Worm (Caenorhabditis elegans) whole organism, early embryonic: ENCODE measurements around the gene ins-9.

Source experiments
- B0310.2 ChIP-seq: sonication (generic microtip); optimal IDR thresholded peaks from 2 replicates; lab custom pipeline; 2016; ENCODE audit warnings: mild to moderate bottlenecking, missing genetic modification characterization, missing compliant biosample characterization
- F13C5.2 ChIP-seq: sonication (generic microtip); optimal IDR thresholded peaks from 2 replicates; lab custom pipeline; 2017; ENCODE audit warnings: mild to moderate bottlenecking, missing genetic modification characterization, inconsistent platforms, missing compliant biosample characterization
- aly-1 ChIP-seq: sonication (generic microtip); optimal IDR thresholded peaks from 2 replicates; lab custom pipeline; 2016; ENCODE audit warnings: missing genetic modification characterization, missing compliant biosample characterization
- ama-1 ChIP-seq: fragments of 150-350 bp; optimal IDR thresholded peaks from 2 replicates; lab custom pipeline; 2014
- ceh-13 ChIP-seq: fragments of 200-800 bp; sonication (Bioruptor generic); optimal IDR thresholded peaks from 2 replicates; lab custom pipeline; 2018; ENCODE audit warnings: mild to moderate bottlenecking, missing genetic modification characterization, missing compliant biosample characterization
- ceh-36 ChIP-seq: sonication (generic microtip); optimal IDR thresholded peaks from 2 replicates; lab custom pipeline; 2016; ENCODE audit warnings: missing genetic modification characterization, inconsistent platforms, missing compliant biosample characterization
- ets-7 ChIP-seq: sonication (generic microtip); optimal IDR thresholded peaks from 2 replicates; lab custom pipeline; 2016; ENCODE audit warnings: missing genotype, missing genetic modification characterization, missing compliant biosample characterization
- flt-1 ChIP-seq: fragments of 200-800 bp; sonication (Bioruptor generic); IDR thresholded peaks from 2 replicates; pipeline ENCODE4 v1.3.6; 2022; ENCODE audit warnings: missing genetic modification characterization, missing compliant biosample characterization
- hmbx-1 ChIP-seq: sonication (generic microtip); optimal IDR thresholded peaks from 2 replicates; lab custom pipeline; 2016; ENCODE audit warnings: mild to moderate bottlenecking, missing genetic modification characterization, missing compliant biosample characterization
- hmg-4 ChIP-seq: fragments of 200-800 bp; sonication (Bioruptor generic); optimal IDR thresholded peaks from 2 replicates; lab custom pipeline; 2018; ENCODE audit warnings: mild to moderate bottlenecking, missing genetic modification characterization, missing compliant biosample characterization
- hnd-1 ChIP-seq: sonication (generic microtip); optimal IDR thresholded peaks from 2 replicates; lab custom pipeline; 2016; ENCODE audit warnings: missing genetic modification characterization, missing compliant biosample characterization
- pes-1 ChIP-seq: fragments of 200-800 bp; sonication (Bioruptor generic); IDR thresholded peaks from 2 replicates; pipeline ENCODE4 v1.3.6; 2022; ENCODE audit warnings: missing genetic modification reagents, missing genetic modification characterization, missing compliant biosample characterization
- scrt-1 ChIP-seq: fragments of 200-800 bp; sonication (Bioruptor generic); IDR thresholded peaks from 2 replicates; pipeline ENCODE4 v1.3.6; 2022; ENCODE audit warnings: missing genetic modification characterization, missing compliant biosample characterization
- sea-1 ChIP-seq: fragments of 200-800 bp; sonication (Bioruptor generic); conservative IDR thresholded peaks from 2 replicates; pipeline ENCODE4 v1.3.6; 2022; ENCODE audit warnings: missing genetic modification characterization, missing compliant biosample characterization
- tbx-11 ChIP-seq: fragments of 200-800 bp; sonication (Bioruptor generic); IDR thresholded peaks from 2 replicates; pipeline ENCODE4 v1.3.6; 2022; ENCODE audit warnings: missing genetic modification characterization, missing compliant biosample characterization
- tbx-37 ChIP-seq: fragments of 200-800 bp; sonication (Bioruptor generic); conservative IDR thresholded peaks from 2 replicates; pipeline ENCODE4 v1.3.6; 2022; ENCODE audit warnings: missing genetic modification reagents, missing genetic modification characterization, missing compliant biosample characterization
- tra-4 ChIP-seq: sonication (generic microtip); optimal IDR thresholded peaks from 2 replicates; lab custom pipeline; 2017; ENCODE audit warnings: missing genetic modification characterization, missing compliant biosample characterization

Gene ins-9

DNA sequence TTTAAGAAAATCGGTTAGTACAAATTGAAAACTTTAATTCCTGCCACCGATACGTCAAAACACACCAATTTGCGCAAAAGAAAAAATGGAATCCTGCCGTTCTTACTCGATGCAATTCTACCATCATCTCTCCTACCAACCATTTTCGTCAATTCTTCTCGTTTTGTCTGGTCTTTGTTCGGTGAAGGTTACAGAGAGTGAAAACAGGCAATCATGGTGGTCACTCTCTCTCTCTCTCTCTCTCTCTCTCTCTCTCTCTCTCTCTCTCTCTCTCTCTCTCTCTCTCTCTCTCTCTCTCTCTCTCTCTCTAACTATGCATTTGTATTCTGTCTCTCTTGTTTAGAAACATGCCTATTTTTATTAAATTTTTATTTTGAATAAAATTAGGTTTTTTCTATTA, 15.7 kb upstream of the ins-9 start:
- TF ChIP-seq flt-1 (GFP tag; lab: Robert Waterston, UW) (no peak), B0310.2 (tag; lab: Kevin White, UChicago) (no peak), tbx-11 (no peak), aly-1 (tag; lab: Kevin White, UChicago) (no peak), hmg-4 (GFP tag; lab: Kevin White, UChicago) (no peak), ama-1 (lab: Kevin White, UChicago) (no peak)

DNA sequence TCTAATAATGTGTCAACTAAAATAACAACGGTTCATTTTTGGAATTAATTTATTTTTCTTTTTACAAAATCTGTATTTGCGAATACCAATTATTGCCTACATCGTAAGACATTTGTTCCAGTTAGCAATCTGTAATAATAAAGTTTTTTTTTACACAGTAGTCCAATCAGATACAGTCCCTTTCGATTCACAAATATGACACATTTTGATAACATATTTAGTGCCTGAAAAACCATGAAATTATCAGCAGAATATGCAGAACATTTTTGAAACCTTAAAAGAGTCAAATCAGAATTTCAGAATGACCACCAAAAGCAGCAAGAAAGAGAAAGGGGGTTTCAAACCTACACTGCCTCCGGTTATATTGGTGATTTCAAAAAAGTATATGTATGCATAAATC, 12.9 kb upstream of the ins-9 start, which contains the start of gene C06E2.2:
Gene C06E2.2, plus strand, starts transcription at position 301 of the 400 bp plus-strand sequence.
- TF ChIP-seq hnd-1 (no peak), ets-7 (tag; lab: Kevin White, UChicago) (no peak), B0310.2 (tag; lab: Kevin White, UChicago) (no peak), aly-1 (tag; lab: Kevin White, UChicago) (no peak), tra-4 (tag; lab: Kevin White, UChicago) (no peak), scrt-1 (GFP tag; lab: Robert Waterston, UW) (no peak), pes-1 (no peak), ama-1 (lab: Kevin White, UChicago) (no peak), hmg-4 (GFP tag; lab: Kevin White, UChicago) (no peak), tbx-37 (no peak)

DNA sequence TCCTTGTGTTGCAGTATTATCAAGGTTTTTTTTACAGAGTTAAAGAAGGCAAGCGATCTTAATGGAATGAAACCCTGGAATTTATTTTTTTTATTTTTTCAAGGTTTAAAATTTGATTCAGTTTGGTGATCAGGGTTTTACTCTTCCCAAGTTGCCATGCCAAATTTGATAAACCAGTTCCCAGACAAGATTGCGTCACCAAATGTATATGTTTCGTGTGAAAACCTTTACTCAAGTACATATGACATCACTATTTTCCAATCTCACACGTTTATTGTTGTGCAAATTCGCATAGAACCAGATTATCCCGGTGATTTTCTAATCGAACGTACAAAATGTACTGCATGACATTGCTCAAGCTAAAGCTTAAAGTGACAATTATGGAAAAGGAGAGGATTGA, 12.2 kb upstream of the ins-9 start:
- no peak for TF ChIP-seq F13C5.2 (tag; lab: Kevin White, UChicago)

DNA sequence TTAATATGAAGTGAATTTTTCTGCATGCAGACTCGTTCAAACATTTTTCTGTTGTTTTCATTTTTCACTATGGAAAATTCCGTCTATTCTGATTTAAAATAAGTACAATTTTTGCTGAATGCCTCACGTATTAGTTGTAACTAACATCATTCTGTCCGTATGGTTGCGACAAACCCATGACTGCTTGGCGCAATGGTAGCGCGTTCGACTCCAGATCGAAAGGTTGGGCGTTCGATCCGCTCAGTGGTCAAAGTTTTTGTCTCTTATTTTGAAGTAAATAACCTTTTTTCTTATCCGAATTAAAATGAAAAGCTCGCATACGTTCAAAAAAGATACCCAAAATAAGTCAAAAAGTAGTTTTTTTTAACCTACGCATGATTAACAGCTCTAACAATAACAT, 10.7 kb upstream of the ins-9 start:
- TF ChIP-seq scrt-1 (GFP tag; lab: Robert Waterston, UW): no peak

DNA sequence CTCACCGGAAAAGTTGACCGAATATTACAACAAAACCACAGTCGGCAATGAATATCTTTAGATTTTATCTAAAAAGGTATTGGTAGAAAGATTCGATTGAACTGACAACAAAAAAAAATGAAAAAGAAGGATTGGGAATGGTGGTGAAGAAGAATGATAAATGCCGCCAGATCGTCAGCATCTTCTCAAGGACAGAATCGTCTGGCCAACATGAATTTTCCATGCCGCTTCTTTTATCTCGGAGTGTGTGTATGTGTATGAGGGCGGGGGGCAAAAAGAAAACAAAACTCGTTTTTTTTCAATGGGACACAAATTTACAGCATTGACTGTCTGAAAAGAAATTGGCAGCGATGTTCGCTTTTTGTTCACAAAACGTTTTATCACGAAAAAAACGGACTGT, 9.4 kb upstream of the ins-9 start:
- TF ChIP-seq sea-1 (GFP tag; lab: Robert Waterston, UW): no peak

DNA sequence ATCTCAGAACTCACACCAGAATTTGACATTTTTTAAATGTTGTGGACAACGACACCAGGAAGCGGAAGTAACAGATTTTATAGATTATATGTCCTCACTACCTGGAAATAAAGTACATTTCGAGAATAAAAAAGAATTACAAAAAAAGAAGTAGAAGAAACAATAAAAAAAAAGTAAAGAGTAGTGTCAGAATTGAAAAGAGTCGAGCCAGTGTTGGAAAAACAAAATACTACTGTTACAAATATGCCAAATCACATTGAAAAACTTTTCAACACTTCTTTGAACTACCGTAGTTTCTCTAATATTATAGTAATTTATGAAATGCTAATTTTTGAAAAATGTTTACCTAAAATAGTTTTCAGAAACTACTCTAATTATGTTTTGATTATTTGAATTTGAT, 8.3 kb upstream of the ins-9 start, which contains the start of gene C06E2.1:
Gene C06E2.1, minus strand, starts transcription at position 101 of the 400 bp plus-strand sequence.
- TF ChIP-seq B0310.2 (tag; lab: Kevin White, UChicago) (no peak), hmbx-1 (tag; lab: Kevin White, UChicago) (no peak), F13C5.2 (tag; lab: Kevin White, UChicago) (no peak), ama-1 (lab: Kevin White, UChicago) (no peak), scrt-1 (GFP tag; lab: Robert Waterston, UW) (no peak), aly-1 (tag; lab: Kevin White, UChicago) (no peak), hmg-4 (GFP tag; lab: Kevin White, UChicago) (no peak), sea-1 (GFP tag; lab: Robert Waterston, UW) (no peak), tbx-37 (no peak), ceh-13 (no peak), flt-1 (GFP tag; lab: Robert Waterston, UW) (no peak), ets-7 (tag; lab: Kevin White, UChicago) (no peak), pes-1 (no peak), tbx-11 (no peak), tra-4 (tag; lab: Kevin White, UChicago) (no peak)

DNA sequence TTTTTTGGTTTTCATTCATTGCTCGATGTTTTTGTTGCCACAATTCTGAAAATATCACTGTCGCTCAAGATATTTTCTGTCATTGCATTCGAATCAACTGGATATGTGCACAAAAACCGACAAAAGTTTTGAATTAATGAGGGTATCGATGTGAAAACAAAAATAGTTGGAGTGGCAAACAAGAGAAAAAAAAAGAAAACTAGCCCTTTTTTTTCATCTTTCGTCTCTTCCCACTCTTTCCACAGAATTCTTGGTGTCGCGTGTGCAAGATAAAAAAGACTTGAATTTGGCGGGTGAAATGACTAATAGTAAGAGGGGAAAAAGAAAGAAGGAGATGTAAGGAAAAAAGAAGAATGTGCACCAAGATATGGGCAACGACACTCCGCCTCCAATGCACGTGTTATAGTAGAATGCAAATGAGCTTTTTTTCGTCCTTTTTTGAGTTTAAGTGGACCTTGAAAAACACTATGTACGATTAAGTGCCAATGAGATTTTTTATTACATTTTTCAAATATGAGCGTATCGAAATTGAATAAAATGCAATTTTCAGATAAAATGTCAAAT, 2.7 kb upstream of the ins-9 start, which contains the start of the genes ubc-22 and ubc-21:
Gene ubc-22, minus strand, starts transcription at position 51 of the 564 bp plus-strand sequence.
Gene ubc-21, plus strand, starts transcription at position 514 of the 564 bp plus-strand sequence.
- TF ChIP-seq hmbx-1 (tag; lab: Kevin White, UChicago): no peak
- TF ChIP-seq aly-1 (tag; lab: Kevin White, UChicago): no peak
- no peak for TF ChIP-seq ceh-13
- TF ChIP-seq ceh-36 (tag; lab: Kevin White, UChicago): no peak
- TF ChIP-seq tra-4 (tag; lab: Kevin White, UChicago): no peak
- no peak for TF ChIP-seq ets-7 (tag; lab: Kevin White, UChicago)
- TF ChIP-seq pes-1: no peak
- no peak for TF ChIP-seq ama-1 (lab: Kevin White, UChicago)
- TF ChIP-seq hmg-4 (GFP tag; lab: Kevin White, UChicago): no peak
- no peak for TF ChIP-seq hnd-1
- no peak for TF ChIP-seq flt-1 (GFP tag; lab: Robert Waterston, UW)
- TF ChIP-seq sea-1 (GFP tag; lab: Robert Waterston, UW): no peak
- TF ChIP-seq scrt-1 (GFP tag; lab: Robert Waterston, UW): no peak
- no peak for TF ChIP-seq tbx-37
- no peak for TF ChIP-seq B0310.2 (tag; lab: Kevin White, UChicago)
- TF ChIP-seq tbx-11: no peak
- TF ChIP-seq F13C5.2 (tag; lab: Kevin White, UChicago): no peak

DNA sequence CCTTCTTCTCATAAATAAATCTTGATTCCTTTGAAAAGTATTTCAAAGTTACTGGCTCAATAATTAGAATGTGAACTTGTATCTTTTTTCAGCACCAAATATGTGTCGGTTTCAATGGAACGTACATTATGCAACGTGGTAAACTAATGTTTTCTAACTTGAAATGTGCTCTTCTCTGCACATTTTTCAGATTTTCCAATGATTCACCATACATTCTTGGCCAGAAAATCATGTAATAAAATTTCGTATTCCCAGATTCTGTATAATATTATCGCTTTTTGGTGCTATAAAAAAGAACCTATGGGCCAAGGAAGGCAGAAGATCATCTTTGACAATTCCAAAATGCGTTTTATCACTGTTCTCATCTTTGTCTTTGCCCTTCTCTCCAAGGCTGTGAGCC, 5.5 kb downstream of the ins-9 start, which contains the start of gene C06E2.9:
Gene C06E2.9, plus strand, starts transcription at position 301 of the 400 bp plus-strand sequence.
- no peak for TF ChIP-seq flt-1 (GFP tag; lab: Robert Waterston, UW)
- TF ChIP-seq scrt-1 (GFP tag; lab: Robert Waterston, UW): no peak
- TF ChIP-seq ama-1 (lab: Kevin White, UChicago): no peak
- TF ChIP-seq ceh-13: no peak
- TF ChIP-seq sea-1 (GFP tag; lab: Robert Waterston, UW): no peak
- TF ChIP-seq hnd-1: no peak
- TF ChIP-seq pes-1: no peak

DNA sequence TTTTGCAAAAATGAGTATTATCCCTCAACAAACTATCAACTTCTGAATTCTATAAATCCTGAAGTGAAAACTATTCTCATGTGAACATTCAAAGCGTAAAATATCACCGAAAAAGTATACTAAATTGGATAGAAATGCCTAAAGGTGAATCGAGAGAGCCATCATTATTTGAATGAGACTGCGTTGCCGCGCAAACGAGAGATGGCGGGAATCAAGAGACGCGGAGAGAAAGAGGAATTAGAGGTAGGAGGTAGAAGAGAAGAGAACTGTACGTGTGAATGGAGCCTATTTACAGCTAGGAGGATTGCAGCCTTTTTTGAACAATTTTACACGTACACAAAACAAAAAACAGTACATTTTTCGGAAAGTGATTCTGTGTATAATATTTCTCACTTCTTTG, 6.9 kb downstream of the ins-9 start:
- TF ChIP-seq hmg-4 (GFP tag; lab: Kevin White, UChicago): no peak
- no peak for TF ChIP-seq aly-1 (tag; lab: Kevin White, UChicago)
- no peak for TF ChIP-seq flt-1 (GFP tag; lab: Robert Waterston, UW)
- no peak for TF ChIP-seq B0310.2 (tag; lab: Kevin White, UChicago)
